Worm (Caenorhabditis elegans): ENCODE measurements around the gene cct-4.

- TF ChIP-seq nhr-23 (tag; optimal IDR thresholded peaks at IDR 0.05) (no peak), nhr-11 (tag; optimal IDR thresholded peaks at IDR 0.05) (no peak), ama-1 (optimal IDR thresholded peaks at IDR 0.05) (no peak)
Measured at ce11 chrII:8259038-8259437, 24.4 kb upstream of the cct-4 start, which contains the start of gene F35C11.6.

Measured in whole organism, L3 larva.